Fruit fly (Drosophila melanogaster) whole organism, pupa: ENCODE measurements around the gene CG9609.

Source experiments
- CG10348 ChIP-seq: fragments of 200-800 bp; sonication (Bioruptor generic); IDR thresholded peaks from 2 replicates; pipeline ENCODE4 v1.3.6; 2022; ENCODE audit warnings: missing biosample characterization, missing genetic modification characterization
- CG12605 ChIP-seq: fragments of 200-800 bp; sonication (Bioruptor generic); IDR thresholded peaks from 2 replicates; pipeline ENCODE4 v1.3.6; 2022; ENCODE audit warnings: missing biosample characterization, missing genetic modification characterization
- CG13204 ChIP-seq: fragments of 200-800 bp; sonication (Bioruptor generic); optimal IDR thresholded peaks from 2 replicates; lab custom pipeline; 2018; ENCODE audit warnings: missing biosample characterization, mild to moderate bottlenecking, missing genetic modification characterization, moderate library complexity
- CG14655 ChIP-seq: fragments of 200-800 bp; sonication (Bioruptor generic); optimal IDR thresholded peaks from 3 replicates; lab custom pipeline; 2017; ENCODE audit warnings: mild to moderate bottlenecking, missing biosample characterization, missing genetic modification reagents, missing genetic modification characterization
- CG15710 ChIP-seq: fragments of 200-800 bp; sonication (Bioruptor generic); optimal IDR thresholded peaks from 2 replicates; lab custom pipeline; 2018; ENCODE audit warnings: missing biosample characterization, mild to moderate bottlenecking, missing genetic modification characterization, moderate library complexity
- CG17806 ChIP-seq: fragments of 200-800 bp; sonication (Bioruptor generic); optimal IDR thresholded peaks from 2 replicates; lab custom pipeline; 2018; ENCODE audit warnings: missing biosample characterization, mild to moderate bottlenecking, missing genetic modification characterization, moderate library complexity
- CG32121 ChIP-seq: fragments of 200-800 bp; sonication (Bioruptor generic); IDR thresholded peaks from 2 replicates; pipeline ENCODE4 v1.3.6; 2022; ENCODE audit warnings: missing biosample characterization, missing genetic modification characterization
- CG34367 ChIP-seq: fragments of 200-800 bp; sonication (Bioruptor generic); optimal IDR thresholded peaks from 2 replicates; lab custom pipeline; 2018; ENCODE audit warnings: missing biosample characterization, mild to moderate bottlenecking, missing genetic modification characterization
- CG4496 ChIP-seq: fragments of 200-800 bp; sonication (Bioruptor generic); IDR thresholded peaks from 3 replicates; pipeline ENCODE4 v1.3.6; 2022; ENCODE audit warnings: missing biosample characterization, missing genetic modification characterization
- CG8159 ChIP-seq: fragments of 200-800 bp; sonication (Bioruptor generic); optimal IDR thresholded peaks from 3 replicates; lab custom pipeline; 2018; ENCODE audit warnings: missing biosample characterization, mild to moderate bottlenecking, missing genetic modification characterization, moderate library complexity
- CG8301 ChIP-seq: fragments of 200-800 bp; sonication (Bioruptor generic); optimal IDR thresholded peaks from 2 replicates; lab custom pipeline; 2018; ENCODE audit warnings: missing biosample characterization, mild to moderate bottlenecking, missing genetic modification characterization
- CG9948 ChIP-seq: fragments of 200-800 bp; sonication (Bioruptor generic); optimal IDR thresholded peaks from 2 replicates; lab custom pipeline; 2018; ENCODE audit warnings: missing biosample characterization, mild to moderate bottlenecking, missing genetic modification characterization, moderate library complexity
- D1 ChIP-seq: fragments of 200-800 bp; sonication (Bioruptor generic); optimal IDR thresholded peaks from 2 replicates; lab custom pipeline; 2018; ENCODE audit warnings: missing biosample characterization, mild to moderate bottlenecking, missing genetic modification characterization, moderate library complexity
- EcR ChIP-seq: fragments of 200-800 bp; sonication (Bioruptor generic); optimal IDR thresholded peaks from 3 replicates; lab custom pipeline; 2019; ENCODE audit warnings: missing biosample characterization, missing genetic modification characterization, mild to moderate bottlenecking, moderate library complexity, missing genetic modification reagents
- Ets98B ChIP-seq: fragments of 200-800 bp; sonication (Bioruptor generic); IDR thresholded peaks from 2 replicates; pipeline ENCODE4 v1.3.6; 2022; ENCODE audit warnings: missing biosample characterization, missing genetic modification characterization
- Pif1A ChIP-seq: fragments of 200-800 bp; sonication (Bioruptor generic); optimal IDR thresholded peaks from 3 replicates; lab custom pipeline; 2016; ENCODE audit warnings: missing biosample characterization, missing genetic modification characterization
- Pif1B ChIP-seq: fragments of 200-800 bp; sonication (Bioruptor generic); optimal IDR thresholded peaks from 3 replicates; lab custom pipeline; 2016; ENCODE audit warnings: missing biosample characterization, missing genetic modification characterization
- Snoo ChIP-seq: fragments of 200-800 bp; sonication (Bioruptor generic); optimal IDR thresholded peaks from 3 replicates; lab custom pipeline; 2017; ENCODE audit warnings: missing biosample characterization, mild to moderate bottlenecking, missing genetic modification characterization, inconsistent platforms
- fd96Ca ChIP-seq: fragments of 200-800 bp; sonication (Bioruptor generic); IDR thresholded peaks from 3 replicates; pipeline ENCODE4 v1.3.6; 2022; ENCODE audit warnings: missing biosample characterization, missing genetic modification characterization
- gl ChIP-seq: fragments of 200-800 bp; sonication (Bioruptor generic); optimal IDR thresholded peaks from 2 replicates; lab custom pipeline; 2018; ENCODE audit warnings: missing biosample characterization, mild to moderate bottlenecking, missing genetic modification characterization
- rn ChIP-seq: fragments of 200-800 bp; sonication (Bioruptor generic); IDR thresholded peaks from 2 replicates; pipeline ENCODE4 v1.3.6; 2022; ENCODE audit warnings: missing biosample characterization, missing genetic modification characterization

Gene CG9609

dm6 chrX:16783743-16784142 is 3.1 kb downstream of the CG9609 start, which contains the start of gene mRpL22:
Gene mRpL22 (plus strand): TSS chrX:16783933.
- TF ChIP-seq CG17806 (tag; lab: Kevin White, UChicago) (no peak), EcR (GFP tag; lab: Kevin White, UChicago) (no peak), CG14655 (no peak), CG10348 (GFP tag; lab: Robert Waterston, UW) (no peak), CG32121 (GFP tag; lab: Robert Waterston, UW) (no peak), rn (no peak), CG8301 (no peak), Ets98B (GFP tag; lab: Robert Waterston, UW) (no peak), Snoo (tag; lab: Kevin White, UChicago) (no peak), CG13204 (GFP tag; lab: Kevin White, UChicago) (no peak), fd96Ca (GFP tag; lab: Robert Waterston, UW) (no peak), CG15710 (tag; lab: Kevin White, UChicago) (no peak)

- no peak for TF ChIP-seq CG8301
- TF ChIP-seq fd96Ca (GFP tag; lab: Robert Waterston, UW), result no peak
- no peak for TF ChIP-seq CG15710 (tag; lab: Kevin White, UChicago)
- peak; percentile 22; the same call in 1 of the 2 replicates for TF ChIP-seq CG12605 (GFP tag; lab: Robert Waterston, UW)
- no peak for TF ChIP-seq CG8159 (tag; lab: Kevin White, UChicago)
- no peak for TF ChIP-seq Ets98B (GFP tag; lab: Robert Waterston, UW)
- TF ChIP-seq, all 21 proteins: peak for 1
Observed at dm6 chrX:16783141-16783715, 3.6 kb downstream of the CG9609 start, which contains the start of gene if. Gene if (minus strand): TSS chrX:16783434.

dm6 chrX:16782175-16782916 is 4.5 kb downstream of the CG9609 start:
- TF ChIP-seq Pif1B (GFP tag; lab: Kevin White, UChicago) (no peak), CG14655 (no peak), Ets98B (GFP tag; lab: Robert Waterston, UW) (peak; percentile 66), CG13204 (GFP tag; lab: Kevin White, UChicago) (no peak), fd96Ca (GFP tag; lab: Robert Waterston, UW) (peak; percentile 79), CG8159 (tag; lab: Kevin White, UChicago) (peak; percentile 19), CG9948 (tag; lab: Kevin White, UChicago) (peak; percentile 12), CG8301 (peak; percentile 46), CG34367 (tag; lab: Kevin White, UChicago) (no peak), CG12605 (GFP tag; lab: Robert Waterston, UW) (peak; percentile 14; the same call in 1 of the 2 replicates), CG10348 (GFP tag; lab: Robert Waterston, UW) (no peak), D1 (tag; lab: Kevin White, UChicago) (no peak), Snoo (tag; lab: Kevin White, UChicago) (no peak), gl (no peak), CG17806 (tag; lab: Kevin White, UChicago) (peak; percentile 30), CG32121 (GFP tag; lab: Robert Waterston, UW) (peak; percentile 74), CG4496 (GFP tag; lab: Robert Waterston, UW) (peak; percentile 80), Pif1A (peak; percentile 56), CG15710 (tag; lab: Kevin White, UChicago) (no peak), EcR (GFP tag; lab: Kevin White, UChicago) (no peak), rn (no peak)

- TF ChIP-seq fd96Ca (GFP tag; lab: Robert Waterston, UW), result peak; percentile 59; the same call in 2 of the 3 replicates
- TF ChIP-seq CG17806 (tag; lab: Kevin White, UChicago), result no peak
- TF ChIP-seq CG14655, result no peak
- no peak for TF ChIP-seq CG10348 (GFP tag; lab: Robert Waterston, UW)
- TF ChIP-seq CG12605 (GFP tag; lab: Robert Waterston, UW), result 0 out of 2 replicates have a peak, but pooled peaks have one; percentile 44
- no peak for TF ChIP-seq CG15710 (tag; lab: Kevin White, UChicago)
- TF ChIP-seq EcR (GFP tag; lab: Kevin White, UChicago), result no peak
- TF ChIP-seq Pif1A, result no peak
- no peak for TF ChIP-seq rn
- TF ChIP-seq gl, result no peak
- peak; percentile 53 for TF ChIP-seq Ets98B (GFP tag; lab: Robert Waterston, UW)
- TF ChIP-seq CG4496 (GFP tag; lab: Robert Waterston, UW), result 0 out of 3 replicates have a peak, but pooled peaks have one; percentile 31
- no peak for TF ChIP-seq CG8159 (tag; lab: Kevin White, UChicago)
- TF ChIP-seq CG13204 (GFP tag; lab: Kevin White, UChicago), result no peak
- TF ChIP-seq CG9948 (tag; lab: Kevin White, UChicago), result no peak
- TF ChIP-seq Snoo (tag; lab: Kevin White, UChicago), result no peak
- peak; percentile 60 for TF ChIP-seq CG32121 (GFP tag; lab: Robert Waterston, UW)
- TF ChIP-seq D1 (tag; lab: Kevin White, UChicago), result no peak
- TF ChIP-seq CG34367 (tag; lab: Kevin White, UChicago), result no peak
- no peak for TF ChIP-seq CG8301
- no peak for TF ChIP-seq Pif1B (GFP tag; lab: Kevin White, UChicago)
Observed at dm6 chrX:16781055-16781454, 5.8 kb downstream of the CG9609 start.

dm6 chrX:16780244-16780643 is 6.6 kb downstream of the CG9609 start:
- TF ChIP-seq Pif1B (GFP tag; lab: Kevin White, UChicago) (no peak), CG8159 (tag; lab: Kevin White, UChicago) (no peak), CG15710 (tag; lab: Kevin White, UChicago) (no peak), CG4496 (GFP tag; lab: Robert Waterston, UW) (0 out of 3 replicates have a peak, but pooled peaks have one; percentile 34), CG17806 (tag; lab: Kevin White, UChicago) (no peak), fd96Ca (GFP tag; lab: Robert Waterston, UW) (no peak), CG14655 (no peak)
